Worm (Caenorhabditis elegans): Measurements from ENCODE around the gene Y64G10A.1.

- TF ChIP-seq sdc-2 (tag; optimal IDR thresholded peaks at IDR 0.05) (no peak), nhr-11 (tag; optimal IDR thresholded peaks at IDR 0.05) (no peak), unc-55 (GFP tag; optimal IDR thresholded peaks at IDR 0.05) (no peak), pha-4 (tag; optimal IDR thresholded peaks at IDR 0.05) (no peak), nhr-232 (tag; optimal IDR thresholded peaks at IDR 0.05) (no peak), tbx-7 (tag; optimal IDR thresholded peaks at IDR 0.05) (no peak), elt-2 (tag; optimal IDR thresholded peaks at IDR 0.05) (no peak), ets-4 (tag; optimal IDR thresholded peaks at IDR 0.05) (no peak), ceh-31 (tag; optimal IDR thresholded peaks at IDR 0.05) (no peak), ttx-3 (tag; optimal IDR thresholded peaks at IDR 0.05) (no peak)
These were observed 47.0 kb downstream of the Y64G10A.1 start, which contains the start of gene K01G12.22 for ce11 chrIV:14191919-14192318.
